Worm (Caenorhabditis elegans): ENCODE results near the gene F57B9.3.

The F57B9.3 gene

ce11 chrIII:6945319-6945718 is 5.7 kb downstream of the F57B9.3 start:
- TF ChIP-seq pqm-1 (tag; optimal IDR thresholded peaks at IDR 0.05) (no peak), sdz-12 (GFP tag; optimal IDR thresholded peaks at IDR 0.05) (no peak), zip-11 (GFP tag; IDR thresholded peaks at IDR 0.05) (no peak), saeg-2 (GFP tag; IDR thresholded peaks at IDR 0.05) (no peak), dmd-8 (GFP tag; IDR thresholded peaks at IDR 0.05) (no peak), set-16 (GFP tag; IDR thresholded peaks at IDR 0.05) (peak; percentile 65), egl-43 (GFP tag; IDR thresholded peaks at IDR 0.05) (0 out of 2 replicates have a peak, but pooled peaks have one; percentile 23)

ce11 chrIII:6945747-6946146 is 6.1 kb downstream of the F57B9.3 start, which contains the start of gene abu-13:
Gene abu-13 (minus strand): TSS chrIII:6945898.
- TF ChIP-seq saeg-2 (GFP tag; IDR thresholded peaks at IDR 0.05) (no peak), mdl-1 (tag; optimal IDR thresholded peaks at IDR 0.05) (peak in 1 of 2 experiments; percentile 10), nhr-28 (tag; optimal IDR thresholded peaks at IDR 0.05) (peak; percentile 19), hlh-11 (tag; optimal IDR thresholded peaks at IDR 0.05) (peak; percentile 7), ZK337.2 (GFP tag; IDR thresholded peaks at IDR 0.05) (no peak)

ce11 chrIII:6946382-6946781 is 6.8 kb downstream of the F57B9.3 start, which contains the start of gene let-711:
Gene let-711 (plus strand): TSS chrIII:6946718.
- TF ChIP-seq lsy-2 (tag; optimal IDR thresholded peaks at IDR 0.05) = peak in 1 of 2 experiments; percentile 27
- peak; percentile 28 for TF ChIP-seq mes-2 (tag; optimal IDR thresholded peaks at IDR 0.05; ENCODE audit: poor library complexity, severe bottlenecking)
- TF ChIP-seq hlh-30 (tag; optimal IDR thresholded peaks at IDR 0.05; ENCODE audit: insufficient read depth) = peak; percentile 4
- TF ChIP-seq dpl-1 (GFP tag; optimal IDR thresholded peaks at IDR 0.05) = no peak
- peak; percentile 95 for TF ChIP-seq T20F7.1 (GFP tag; optimal IDR thresholded peaks at IDR 0.05)
- TF ChIP-seq lin-38 (GFP tag; IDR thresholded peaks at IDR 0.05) = no peak
- TF ChIP-seq aha-1 (tag) = peak; percentile 56
- no peak for TF ChIP-seq daf-16 (GFP tag; optimal IDR thresholded peaks at IDR 0.05)
- peak; percentile 18 for TF ChIP-seq daf-16 (tag; optimal IDR thresholded peaks at IDR 0.05)
- peak; percentile 97 for TF ChIP-seq Y48G9A.11 (GFP tag; IDR thresholded peaks at IDR 0.05)
- no peak for TF ChIP-seq arid-1 (GFP tag; conservative IDR thresholded peaks at IDR 0.05)

- no peak for TF ChIP-seq spr-3 (GFP tag; optimal IDR thresholded peaks at IDR 0.05)
- TF ChIP-seq set-16 (GFP tag; IDR thresholded peaks at IDR 0.05) = no peak
- no peak for TF ChIP-seq aly-2 (tag; optimal IDR thresholded peaks at IDR 0.05)
- peak in 1 of 2 experiments; percentile 21 for TF ChIP-seq lsy-2 (tag; optimal IDR thresholded peaks at IDR 0.05)
- no peak for TF ChIP-seq daf-12 (tag; optimal IDR thresholded peaks at IDR 0.05)
- TF ChIP-seq D1046.2 (GFP tag; IDR thresholded peaks at IDR 0.05) = no peak
- TF ChIP-seq hmg-1.1 (GFP tag; IDR thresholded peaks at IDR 0.05) = no peak
- TF ChIP-seq skn-1 (tag; optimal IDR thresholded peaks at IDR 0.05) = no peak
- no peak for TF ChIP-seq Y48G9A.11 (GFP tag; IDR thresholded peaks at IDR 0.05)
- no peak for TF ChIP-seq zip-2 (tag; optimal IDR thresholded peaks at IDR 0.05)
- no peak for TF ChIP-seq T26A8.4 (GFP tag; IDR thresholded peaks at IDR 0.05)
- TF ChIP-seq pqm-1 (tag; optimal IDR thresholded peaks at IDR 0.05) = no peak
- TF ChIP-seq madf-5 (GFP tag; IDR thresholded peaks at IDR 0.05) = no peak
- peak; percentile 63 for TF ChIP-seq nhr-28 (tag; optimal IDR thresholded peaks at IDR 0.05)
- peak; percentile 26 for TF ChIP-seq mxl-3 (GFP tag; optimal IDR thresholded peaks at IDR 0.05)
- no peak for TF ChIP-seq mdt-29 (GFP tag; IDR thresholded peaks at IDR 0.05)
- no peak for TF ChIP-seq nhr-25 (tag; optimal IDR thresholded peaks at IDR 0.05; ENCODE audit: borderline replicate concordance, insufficient read depth)
- TF ChIP-seq rbr-2 (tag; optimal IDR thresholded peaks at IDR 0.05) = no peak
- no peak for TF ChIP-seq nhr-6 (tag; optimal IDR thresholded peaks at IDR 0.05)
- no peak for TF ChIP-seq lin-39 (tag; optimal IDR thresholded peaks at IDR 0.05)
- no peak for TF ChIP-seq lin-15B (tag; optimal IDR thresholded peaks at IDR 0.05)
- peak; percentile 86 for TF ChIP-seq hlh-30 (tag; optimal IDR thresholded peaks at IDR 0.05; ENCODE audit: insufficient read depth)
- peak in 1 of 2 experiments; percentile 9 for TF ChIP-seq hif-1 (tag; optimal IDR thresholded peaks at IDR 0.05)
- TF ChIP-seq lin-13 (GFP tag; optimal IDR thresholded peaks at IDR 0.05) = no peak
- no peak for TF ChIP-seq ceh-62 (tag; optimal IDR thresholded peaks at IDR 0.05)
- TF ChIP-seq fos-1 (tag; optimal IDR thresholded peaks at IDR 0.05) = no peak
- peak; percentile 48 for TF ChIP-seq hlh-11 (tag; optimal IDR thresholded peaks at IDR 0.05)
- TF ChIP-seq Y75B8A.6 (GFP tag; IDR thresholded peaks at IDR 0.05) = no peak
- TF ChIP-seq mdl-1 (tag; optimal IDR thresholded peaks at IDR 0.05) = peak in 1 of 2 experiments; percentile 16
- TF ChIP-seq tag-97 (GFP tag; IDR thresholded peaks at IDR 0.05) = no peak
- no peak for TF ChIP-seq daf-16 (GFP tag; optimal IDR thresholded peaks at IDR 0.05)
- TF ChIP-seq daf-16 (tag; optimal IDR thresholded peaks at IDR 0.05) = peak; percentile 9
- no peak for TF ChIP-seq ama-1 (optimal IDR thresholded peaks at IDR 0.05)
Observed at ce11 chrIII:6947896-6948295, 8.3 kb downstream of the F57B9.3 start.
